Worm (Caenorhabditis elegans) whole organism, early embryonic: ENCODE results near the gene dhcr-7.

Experiments
- B0310.2 ChIP-seq: sonication (generic microtip); optimal IDR thresholded peaks from 2 replicates; lab custom pipeline; 2016; ENCODE audit warnings: mild to moderate bottlenecking, missing genetic modification characterization, missing compliant biosample characterization
- ama-1 ChIP-seq: fragments of 150-350 bp; optimal IDR thresholded peaks from 2 replicates; lab custom pipeline; 2014
- ceh-13 ChIP-seq: fragments of 200-800 bp; sonication (Bioruptor generic); optimal IDR thresholded peaks from 2 replicates; lab custom pipeline; 2018; ENCODE audit warnings: mild to moderate bottlenecking, missing genetic modification characterization, missing compliant biosample characterization
- ets-7 ChIP-seq: sonication (generic microtip); optimal IDR thresholded peaks from 2 replicates; lab custom pipeline; 2016; ENCODE audit warnings: missing genotype, missing genetic modification characterization, missing compliant biosample characterization
- flt-1 ChIP-seq: fragments of 200-800 bp; sonication (Bioruptor generic); IDR thresholded peaks from 2 replicates; pipeline ENCODE4 v1.3.6; 2022; ENCODE audit warnings: missing genetic modification characterization, missing compliant biosample characterization
- hmbx-1 ChIP-seq: sonication (generic microtip); optimal IDR thresholded peaks from 2 replicates; lab custom pipeline; 2016; ENCODE audit warnings: mild to moderate bottlenecking, missing genetic modification characterization, missing compliant biosample characterization
- hmg-4 ChIP-seq: fragments of 200-800 bp; sonication (Bioruptor generic); optimal IDR thresholded peaks from 2 replicates; lab custom pipeline; 2018; ENCODE audit warnings: mild to moderate bottlenecking, missing genetic modification characterization, missing compliant biosample characterization
- pes-1 ChIP-seq: fragments of 200-800 bp; sonication (Bioruptor generic); IDR thresholded peaks from 2 replicates; pipeline ENCODE4 v1.3.6; 2022; ENCODE audit warnings: missing genetic modification reagents, missing genetic modification characterization, missing compliant biosample characterization
- scrt-1 ChIP-seq: fragments of 200-800 bp; sonication (Bioruptor generic); IDR thresholded peaks from 2 replicates; pipeline ENCODE4 v1.3.6; 2022; ENCODE audit warnings: missing genetic modification characterization, missing compliant biosample characterization
- sea-1 ChIP-seq: fragments of 200-800 bp; sonication (Bioruptor generic); conservative IDR thresholded peaks from 2 replicates; pipeline ENCODE4 v1.3.6; 2022; ENCODE audit warnings: missing genetic modification characterization, missing compliant biosample characterization
- tbx-11 ChIP-seq: fragments of 200-800 bp; sonication (Bioruptor generic); IDR thresholded peaks from 2 replicates; pipeline ENCODE4 v1.3.6; 2022; ENCODE audit warnings: missing genetic modification characterization, missing compliant biosample characterization
- tra-4 ChIP-seq: sonication (generic microtip); optimal IDR thresholded peaks from 2 replicates; lab custom pipeline; 2017; ENCODE audit warnings: missing genetic modification characterization, missing compliant biosample characterization

ce11 chrV:20499642-20500041 is 14.5 kb upstream of the dhcr-7 start:
- no peak for TF ChIP-seq flt-1 (GFP tag; lab: Robert Waterston, UW)
- no peak for TF ChIP-seq pes-1 (GFP tag; lab: Robert Waterston, UW)
- no peak for TF ChIP-seq hmbx-1 (tag; lab: Kevin White, UChicago)
- TF ChIP-seq scrt-1, result no peak
- TF ChIP-seq tra-4 (tag; lab: Kevin White, UChicago), result no peak
- TF ChIP-seq ceh-13 (GFP tag; lab: Kevin White, UChicago), result no peak
- TF ChIP-seq ama-1, result no peak
- TF ChIP-seq tbx-11 (GFP tag; lab: Robert Waterston, UW), result no peak
- no peak for TF ChIP-seq hmg-4 (GFP tag; lab: Kevin White, UChicago)
- no peak for TF ChIP-seq sea-1 (GFP tag; lab: Robert Waterston, UW)
- TF ChIP-seq B0310.2 (tag; lab: Kevin White, UChicago), result no peak
- TF ChIP-seq ets-7 (tag; lab: Kevin White, UChicago), result no peak
